Worm (Caenorhabditis elegans) whole organism, young adult: ENCODE data around the gene srh-264.

Experiments
- F22D6.2 ChIP-seq: sonication (generic microtip); optimal IDR thresholded peaks from 2 replicates; lab custom pipeline; 2016; ENCODE audit warnings: mild to moderate bottlenecking, missing genetic modification characterization, missing compliant biosample characterization
- F33H1.4 ChIP-seq: fragments of 200-800 bp; sonication (Bioruptor generic); IDR thresholded peaks from 2 replicates; pipeline ENCODE4 v1.3.6; 2022; ENCODE audit warnings: missing genetic modification reagents, missing genetic modification characterization, missing compliant biosample characterization
- F57C9.4 ChIP-seq: sonication (generic microtip); optimal IDR thresholded peaks from 2 replicates; lab custom pipeline; 2017; ENCODE audit warnings: mild to moderate bottlenecking, missing genetic modification characterization, missing compliant biosample characterization
- T07F8.4 ChIP-seq: sonication (generic microtip); optimal IDR thresholded peaks from 2 replicates; lab custom pipeline; 2016; ENCODE audit warnings: mild to moderate bottlenecking, missing genetic modification characterization, moderate library complexity, missing compliant biosample characterization
- atf-7 ChIP-seq: sonication (generic microtip); optimal IDR thresholded peaks from 2 replicates; lab custom pipeline; 2017; ENCODE audit warnings: mild to moderate bottlenecking, missing genetic modification characterization, missing compliant biosample characterization
- attf-3 ChIP-seq: fragments of 200-800 bp; sonication (Bioruptor generic); conservative IDR thresholded peaks from 2 replicates; pipeline ENCODE4 v1.3.6; 2022; ENCODE audit warnings: missing genetic modification reagents, missing genetic modification characterization, missing compliant biosample characterization
- attf-6 ChIP-seq: fragments of 200-800 bp; sonication (Bioruptor generic); IDR thresholded peaks from 2 replicates; pipeline ENCODE4 v1.3.6; 2022; ENCODE audit warnings: missing genetic modification reagents, missing genetic modification characterization, missing compliant biosample characterization
- efl-1 ChIP-seq: fragments of 150-350 bp; optimal IDR thresholded peaks from 2 replicates; lab custom pipeline; 2014; ENCODE audit warnings: missing biosample characterization, missing genetic modification reagents, missing genetic modification characterization
- madf-8 ChIP-seq: fragments of 200-800 bp; sonication (Bioruptor generic); conservative IDR thresholded peaks from 2 replicates; pipeline ENCODE4 v1.3.6; 2022; ENCODE audit warnings: missing genetic modification reagents, missing genetic modification characterization, missing compliant biosample characterization
- nfya-2 ChIP-seq: fragments of 200-800 bp; sonication (Bioruptor generic); IDR thresholded peaks from 2 replicates; pipeline ENCODE4 v1.3.6; 2022; ENCODE audit warnings: missing genetic modification reagents, missing genetic modification characterization, missing compliant biosample characterization
- pbrm-1 ChIP-seq: fragments of 200-800 bp; sonication (Bioruptor generic); IDR thresholded peaks from 2 replicates; pipeline ENCODE4 v1.3.6; 2022; ENCODE audit warnings: missing genetic modification reagents, missing genetic modification characterization, missing compliant biosample characterization
- pha-4 ChIP-seq: fragments of 150-350 bp; sonication (generic microtip); optimal IDR thresholded peaks from 2 replicates; lab custom pipeline; 2014; ENCODE audit warnings: missing biosample characterization, missing genetic modification reagents, missing genetic modification characterization
- rec-8 ChIP-seq, 2 experiments: sonication (generic microtip); optimal IDR thresholded peaks; 2 replicates each; lab custom pipeline; 2016; ENCODE audit warnings: mild to moderate bottlenecking in 2 of 2, missing genetic modification characterization in 2 of 2, missing genetic modification reagents in 2 of 2, missing genotype in 2 of 2, missing biosample characterization in 1 of 2, missing compliant biosample characterization in 1 of 2, moderate library complexity in 1 of 2
- unc-130 ChIP-seq: sonication (generic microtip); optimal IDR thresholded peaks from 2 replicates; lab custom pipeline; 2016; ENCODE audit warnings: missing genetic modification reagents, missing genetic modification characterization, missing compliant biosample characterization

DNA sequence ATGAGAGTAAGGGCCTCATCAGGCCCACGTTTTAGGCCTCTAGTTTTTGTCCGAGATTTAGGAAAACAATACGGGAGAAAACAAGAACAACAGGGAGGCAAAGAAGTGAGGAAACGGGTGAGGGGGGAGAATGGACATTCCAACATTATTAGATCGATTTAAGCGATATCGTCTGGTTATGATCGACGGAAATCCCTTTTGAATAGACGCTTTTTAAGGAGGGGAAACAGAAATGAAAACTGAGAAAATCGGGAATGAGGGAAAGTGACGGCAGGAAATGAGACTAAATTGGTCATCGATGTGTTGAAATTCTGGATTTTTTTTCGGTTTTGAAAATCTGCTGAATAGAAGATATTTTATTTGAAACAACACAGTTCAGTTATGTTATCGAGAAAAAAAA is 50.5 kb downstream of the srh-264 start, which contains the start of gene rocf-1:
- TF ChIP-seq pha-4 (tag; lab: Kevin White, UChicago): no peak
- TF ChIP-seq attf-6 (GFP tag; lab: Robert Waterston, UW): no peak
- TF ChIP-seq atf-7 (tag; lab: Kevin White, UChicago): no peak
- no peak for TF ChIP-seq unc-130
- TF ChIP-seq F57C9.4 (tag; lab: Kevin White, UChicago): no peak
- no peak for TF ChIP-seq F33H1.4
- no peak for TF ChIP-seq T07F8.4 (tag; lab: Kevin White, UChicago)
- TF ChIP-seq madf-8 (GFP tag; lab: Robert Waterston, UW): no peak
- no peak for TF ChIP-seq nfya-2 (GFP tag; lab: Robert Waterston, UW)
- no peak for TF ChIP-seq efl-1
- TF ChIP-seq F22D6.2: no peak
- no peak for TF ChIP-seq pbrm-1 (GFP tag; lab: Robert Waterston, UW)
- no peak for TF ChIP-seq rec-8 (tag; optimal IDR thresholded peaks at IDR 0.05; lab: Kevin White, UChicago)
- no peak for TF ChIP-seq attf-3 (GFP tag; lab: Robert Waterston, UW)
